Fruit fly (Drosophila melanogaster): Measurements from ENCODE around the gene CG34130.

Gene CG34130

dm6 chr3R:26238945-26239344 is 49.2 kb upstream of the CG34130 start (continued):
- TF ChIP-seq jing (GFP tag; optimal IDR thresholded peaks at IDR 0.05), result no peak
- no peak for TF ChIP-seq Gug (GFP tag; IDR thresholded peaks at IDR 0.05)
- peak; percentile 32 for TF ChIP-seq CG13123 (GFP tag; optimal IDR thresholded peaks at IDR 0.05)
- peak; percentile 30 for TF ChIP-seq NK7.1 (GFP tag; optimal IDR thresholded peaks at IDR 0.05)
- no peak for TF ChIP-seq CG15696 (tag; optimal IDR thresholded peaks at IDR 0.05)
- peak; percentile 48 for TF ChIP-seq CG10979 (tag; optimal IDR thresholded peaks at IDR 0.05)
- TF ChIP-seq CG10543 (GFP tag; optimal IDR thresholded peaks at IDR 0.05), result peak; percentile 66
- peak; percentile 4 for TF ChIP-seq ERR (GFP tag; optimal IDR thresholded peaks at IDR 0.05)

dm6 chr3R:26237496-26237895 is 47.7 kb upstream of the CG34130 start:
- TF ChIP-seq CG13894 (tag; optimal IDR thresholded peaks at IDR 0.05) (peak; percentile 93), Six4 (GFP tag; optimal IDR thresholded peaks at IDR 0.05) (no peak)

dm6 chr3R:26235034-26235433 is 45.3 kb upstream of the CG34130 start:
- TF ChIP-seq slbo (GFP tag; IDR thresholded peaks at IDR 0.05), result peak; percentile 70
- TF ChIP-seq CG7786 (GFP tag; optimal IDR thresholded peaks at IDR 0.05), result peak; percentile 17
- no peak for TF ChIP-seq CG7928 (GFP tag; optimal IDR thresholded peaks at IDR 0.05)
- TF ChIP-seq Pdp1 (GFP tag; optimal IDR thresholded peaks at IDR 0.05), result peak; percentile 4 to 28
- no peak for TF ChIP-seq Lpt (GFP tag; optimal IDR thresholded peaks at IDR 0.05)
- TF ChIP-seq org-1 (GFP tag; optimal IDR thresholded peaks at IDR 0.05), result peak; percentile 3
- TF ChIP-seq CG14014 (GFP tag; IDR thresholded peaks at IDR 0.05), result peak; percentile 58
- TF ChIP-seq CG10431 (GFP tag; optimal IDR thresholded peaks at IDR 0.05), result no peak
- peak; percentile 27 for TF ChIP-seq pum (GFP tag; optimal IDR thresholded peaks at IDR 0.05)
- peak; percentile 11 for TF ChIP-seq Hmr (GFP tag; optimal IDR thresholded peaks at IDR 0.05)
- peak; percentile 33; the same call in 1 of the 4 replicates for TF ChIP-seq Gug (GFP tag; IDR thresholded peaks at IDR 0.05)
- TF ChIP-seq chinmo (GFP tag; IDR thresholded peaks at IDR 0.05; ENCODE audit: partially characterized antibody), result no peak
- 0 out of 3 replicates have a peak, but pooled peaks have one; percentile 39 for TF ChIP-seq ase (GFP tag; IDR thresholded peaks at IDR 0.05)
- no peak for TF ChIP-seq bab2 (GFP tag; optimal IDR thresholded peaks at IDR 0.05)
- TF ChIP-seq CG4854 (GFP tag; optimal IDR thresholded peaks at IDR 0.05), result peak; percentile 9
- peak; percentile 54 for TF ChIP-seq mam (GFP tag; optimal IDR thresholded peaks at IDR 0.05)
- peak; percentile 44; the same call in 1 of the 2 replicates for TF ChIP-seq ap (GFP tag; IDR thresholded peaks at IDR 0.05)
- TF ChIP-seq NC2α (GFP tag; optimal IDR thresholded peaks at IDR 0.05), result no peak
- no peak for TF ChIP-seq luna (GFP tag; optimal IDR thresholded peaks at IDR 0.05)
- TF ChIP-seq CG3847 (GFP tag; IDR thresholded peaks at IDR 0.05), result peak; percentile 23; the same call in 1 of the 2 replicates
- no peak for TF ChIP-seq CG1792 (GFP tag; optimal IDR thresholded peaks at IDR 0.05)
- TF ChIP-seq Ada2b (GFP tag; IDR thresholded peaks at IDR 0.05), result peak; percentile 55
- TF ChIP-seq Dek (tag; optimal IDR thresholded peaks at IDR 0.05), result no peak
- no peak for TF ChIP-seq prd (optimal IDR thresholded peaks at IDR 0.05)
- TF ChIP-seq prd (GFP tag; IDR thresholded peaks at IDR 0.05), result peak; percentile 56; the same call in 1 of the 3 replicates
- TF ChIP-seq tll (GFP tag; optimal IDR thresholded peaks at IDR 0.05), result no peak
- TF ChIP-seq dpn (GFP tag; optimal IDR thresholded peaks at IDR 0.05), result peak; percentile 37 to 46
- peak; percentile 51; the same call in 1 of the 3 replicates for TF ChIP-seq tgo (GFP tag; IDR thresholded peaks at IDR 0.05)
- no peak for TF ChIP-seq CG8924 (tag; optimal IDR thresholded peaks at IDR 0.05)
- TF ChIP-seq CG18011 (GFP tag; optimal IDR thresholded peaks at IDR 0.05), result peak; percentile 21
- no peak for TF ChIP-seq ro (GFP tag; IDR thresholded peaks at IDR 0.05)
- TF ChIP-seq az2 (GFP tag; optimal IDR thresholded peaks at IDR 0.05), result peak; percentile 51
- no peak for TF ChIP-seq CG30431 (GFP tag; optimal IDR thresholded peaks at IDR 0.05)
- no peak for TF ChIP-seq CG6854 (GFP tag; optimal IDR thresholded peaks at IDR 0.05)
- TF ChIP-seq jing (GFP tag; optimal IDR thresholded peaks at IDR 0.05), result no peak
- TF ChIP-seq sna (GFP tag; IDR thresholded peaks at IDR 0.05; ENCODE audit: partially characterized antibody), result no peak
- no peak for TF ChIP-seq Abd-B (GFP tag; optimal IDR thresholded peaks at IDR 0.05)
- peak; percentile 50 for TF ChIP-seq CG2678 (tag; optimal IDR thresholded peaks at IDR 0.05)
- TF ChIP-seq Sox100B (GFP tag; optimal IDR thresholded peaks at IDR 0.05), result peak; percentile 10
- peak; percentile 68 for TF ChIP-seq CG14441 (GFP tag; IDR thresholded peaks at IDR 0.05)

Measured in whole organism, embryonic.